Fruit fly (Drosophila melanogaster): ENCODE results near the gene ValRS-m.

Gene ValRS-m

DNA sequence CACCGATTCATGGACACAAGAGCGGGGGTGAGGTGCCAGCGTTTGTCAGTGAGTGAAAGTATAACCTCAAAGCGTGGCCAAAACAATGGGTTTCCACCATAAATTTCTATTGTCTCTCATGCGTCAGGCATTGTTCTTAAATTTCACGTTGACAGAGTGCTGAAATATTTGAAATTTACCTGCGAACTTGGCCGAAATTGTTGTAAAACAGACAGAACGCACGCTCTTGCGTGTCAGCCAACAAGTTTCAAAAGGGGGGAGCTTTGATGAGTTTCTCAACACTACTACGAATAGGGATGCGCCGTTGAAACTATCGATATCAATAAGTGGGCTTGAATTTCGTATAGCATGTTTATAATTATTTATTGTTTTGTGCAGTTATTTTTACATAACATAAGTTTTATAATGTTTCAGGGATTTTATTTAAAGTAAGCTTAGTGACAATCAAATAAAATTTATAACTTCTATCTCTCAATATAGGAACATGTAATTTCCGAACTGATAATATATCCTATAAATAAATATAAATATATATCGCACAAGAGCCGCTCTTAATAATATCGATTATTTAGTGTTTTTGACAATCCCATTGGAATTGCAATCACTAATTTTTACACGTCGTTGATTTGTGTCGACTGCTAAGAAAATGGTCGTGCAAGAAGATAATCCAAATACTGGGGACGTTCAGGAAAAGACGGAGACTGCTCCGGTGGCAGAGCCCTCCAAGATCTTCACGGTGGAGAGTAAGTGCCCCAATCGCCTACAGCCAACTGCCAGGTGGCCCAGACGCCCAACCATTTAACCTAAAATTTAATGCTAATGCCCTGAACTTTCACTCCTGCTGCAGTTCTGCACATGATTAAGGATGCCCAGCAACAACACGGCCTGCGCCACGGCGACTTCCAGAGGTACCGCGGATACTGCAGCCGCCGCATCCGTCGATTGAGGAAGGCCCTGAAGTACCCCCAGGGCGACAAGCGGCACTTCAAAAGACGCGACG is 10.2 kb upstream of the ValRS-m start, which contains the start of the genes pix and Srp68 (continued):
- TF ChIP-seq CG11696 (GFP tag; IDR thresholded peaks at IDR 0.05) (no peak), Rfx (GFP tag; IDR thresholded peaks at IDR 0.05) (peak; percentile 65), CkIIα-i1 (GFP tag; IDR thresholded peaks at IDR 0.05) (no peak), Neu2 (GFP tag; optimal IDR thresholded peaks at IDR 0.05; ENCODE audit: borderline replicate concordance) (no peak), CG16815 (GFP tag; optimal IDR thresholded peaks at IDR 0.05) (peak; percentile 47), gro (GFP tag; optimal IDR thresholded peaks at IDR 0.05) (no peak), CG17912 (GFP tag; optimal IDR thresholded peaks at IDR 0.05) (peak; percentile 26), hb (GFP tag; IDR thresholded peaks at IDR 0.05; ENCODE audit: partially characterized antibody) (peak; percentile 65), chm (GFP tag; IDR thresholded peaks at IDR 0.05) (no peak), CG12744 (GFP tag; optimal IDR thresholded peaks at IDR 0.05) (no peak), CG15601 (tag; optimal IDR thresholded peaks at IDR 0.05) (peak; percentile 62), NK7.1 (GFP tag; optimal IDR thresholded peaks at IDR 0.05) (no peak), CG11504 (tag; optimal IDR thresholded peaks at IDR 0.05) (no peak), CG18764 (GFP tag; optimal IDR thresholded peaks at IDR 0.05) (peak; percentile 31), Jarid2 (GFP tag; optimal IDR thresholded peaks at IDR 0.05) (no peak), CG16779 (GFP tag; IDR thresholded peaks at IDR 0.05) (no peak), CG9797 (GFP tag; optimal IDR thresholded peaks at IDR 0.05) (peak; percentile 30), ken (GFP tag; IDR thresholded peaks at IDR 0.05) (0 out of 3 replicates have a peak, but pooled peaks have one; percentile 48), sima (GFP tag; optimal IDR thresholded peaks at IDR 0.05) (no peak), CG7372 (GFP tag; IDR thresholded peaks at IDR 0.05) (peak; percentile 54; the same call in 1 of the 2 replicates), kni (GFP tag; optimal IDR thresholded peaks at IDR 0.05) (no peak), otp (GFP tag; IDR thresholded peaks at IDR 0.05) (no peak), CG6689 (GFP tag; IDR thresholded peaks at IDR 0.05) (no peak), CG3065 (GFP tag; optimal IDR thresholded peaks at IDR 0.05) (no peak), tio (GFP tag; optimal IDR thresholded peaks at IDR 0.05) (no peak), CG4730 (GFP tag; IDR thresholded peaks at IDR 0.05) (no peak), lbe (GFP tag; optimal IDR thresholded peaks at IDR 0.05) (peak; percentile 51), amos (GFP tag; IDR thresholded peaks at IDR 0.05; ENCODE audit: partially characterized antibody) (peak; percentile 69), CG34422 (GFP tag; IDR thresholded peaks at IDR 0.05) (no peak; the same call in 1 of the 3 replicates), ara (GFP tag; IDR thresholded peaks at IDR 0.05) (no peak), grau (tag; optimal IDR thresholded peaks at IDR 0.05) (peak; percentile 78), CG14710 (tag; optimal IDR thresholded peaks at IDR 0.05) (peak; percentile 87), bab2 (GFP tag; optimal IDR thresholded peaks at IDR 0.05) (peak; percentile 34), ATbp (GFP tag; optimal IDR thresholded peaks at IDR 0.05) (no peak), Pdp1 (GFP tag; optimal IDR thresholded peaks at IDR 0.05) (peak; percentile 46 to 68), CG10267 (tag; optimal IDR thresholded peaks at IDR 0.05) (peak; percentile 99), cato (GFP tag; optimal IDR thresholded peaks at IDR 0.05; ENCODE audit: borderline replicate concordance) (peak; percentile 41), CG3407 (GFP tag; optimal IDR thresholded peaks at IDR 0.05) (peak; percentile 31), CG9817 (tag; optimal IDR thresholded peaks at IDR 0.05) (peak; percentile 66), CG15269 (tag; optimal IDR thresholded peaks at IDR 0.05) (no peak), CTCF (GFP tag; optimal IDR thresholded peaks at IDR 0.05) (no peak), sens (GFP tag) (peak; percentile 91), dan (GFP tag; IDR thresholded peaks at IDR 0.05) (no peak), Meics (GFP tag; optimal IDR thresholded peaks at IDR 0.05) (no peak), Ada2b (GFP tag; IDR thresholded peaks at IDR 0.05) (no peak), eyg (GFP tag; optimal IDR thresholded peaks at IDR 0.05) (no peak), CG4328 (GFP tag; optimal IDR thresholded peaks at IDR 0.05) (peak; percentile 64), Ravus (GFP tag; IDR thresholded peaks at IDR 0.05) (no peak), CG30020 (tag; optimal IDR thresholded peaks at IDR 0.05) (peak; percentile 78)

Measured in whole organism, embryonic.